Fruit fly (Drosophila melanogaster) Kc167 (cell line): Measurements from ENCODE around the gene CG5853.

Experiments used
- Myc ChIP-seq: fragments of >200 bp; optimal IDR thresholded peaks from 2 replicates; lab custom pipeline; 2017; ENCODE audit warnings: missing external identifiers
- Sin3A ChIP-seq: fragments of >200 bp; optimal IDR thresholded peaks from 2 replicates; lab custom pipeline; 2018; ENCODE audit warnings: missing external identifiers
- h ChIP-seq: fragments of >200 bp; optimal IDR thresholded peaks from 3 replicates; lab custom pipeline; 2018; ENCODE audit warnings: missing external identifiers
- psq ChIP-seq: fragments of >200 bp; optimal IDR thresholded peaks from 2 replicates; lab custom pipeline; 2017; ENCODE audit warnings: missing external identifiers
- ttk ChIP-seq: sonication (Bioruptor generic); optimal IDR thresholded peaks from 2 replicates; lab custom pipeline; 2017; ENCODE audit warnings: missing external identifiers

dm6 chr2L:9963603-9964042 lies 16.2 kb upstream of the CG5853 start, which contains the start of gene CG5850:
- TF ChIP-seq psq (lab: Kevin White, UChicago) (no peak), h (no peak), Myc (lab: Kevin White, UChicago) (no peak), Sin3A (no peak), ttk (lab: Kevin White, UChicago) (no peak)
